Worm (Caenorhabditis elegans) whole organism, L4 larva: ENCODE data around the gene F10E7.9.
A peak's percentile ranks its signal among the peaks of the same experiment; 100 is the strongest.

Source experiments
- aha-1 ChIP-seq: fragments of 150-350 bp; peaks from one replicate; lab custom pipeline; 2014; ENCODE audit warnings: missing biosample characterization, missing genetic modification characterization
- ama-1 ChIP-seq: fragments of 150-350 bp; optimal IDR thresholded peaks from 2 replicates; lab custom pipeline; 2014; ENCODE audit warnings: inconsistent platforms, mixed read lengths
- ceh-32 ChIP-seq: sonication (generic microtip); optimal IDR thresholded peaks from 2 replicates; lab custom pipeline; 2016; ENCODE audit warnings: mild to moderate bottlenecking, missing genetic modification characterization, missing compliant biosample characterization; ENCODE audit not compliant: poor library complexity
- daf-16 ChIP-seq, 3 experiments: sonication (generic microtip); optimal IDR thresholded peaks; 2 replicates each; lab custom pipeline; 2016 to 2017; ENCODE audit warnings: missing genetic modification characterization in 3 of 3, missing genetic modification reagents in 3 of 3, mild to moderate bottlenecking in 2 of 3, missing compliant biosample characterization in 2 of 3, missing biosample characterization in 1 of 3, moderate library complexity in 1 of 3
- dmd-6 ChIP-seq: fragments of 200-800 bp; sonication (Bioruptor generic); IDR thresholded peaks from 2 replicates; pipeline ENCODE4 v1.3.6; 2022; ENCODE audit warnings: missing genetic modification reagents, missing genetic modification characterization, missing compliant biosample characterization
- dve-1 ChIP-seq: sonication (generic microtip); optimal IDR thresholded peaks from 2 replicates; lab custom pipeline; 2017; ENCODE audit warnings: antibody characterized with exemption, mild to moderate bottlenecking, missing genetic modification characterization, missing compliant biosample characterization; ENCODE audit not compliant: insufficient read depth
- hif-1 ChIP-seq, 2 experiments: sonication (generic microtip); optimal IDR thresholded peaks; 2 replicates each; lab custom pipeline; 2016 to 2017; ENCODE audit warnings: missing compliant biosample characterization in 2 of 2, missing genetic modification characterization in 2 of 2, missing genetic modification reagents in 2 of 2, missing genotype in 2 of 2, mild to moderate bottlenecking in 1 of 2
- hlh-11 ChIP-seq: fragments of 200-800 bp; sonication (Bioruptor generic); optimal IDR thresholded peaks from 2 replicates; lab custom pipeline; 2018; ENCODE audit warnings: mild to moderate bottlenecking, missing genetic modification characterization, missing compliant biosample characterization
- hlh-30 ChIP-seq: sonication (generic microtip); optimal IDR thresholded peaks from 2 replicates; lab custom pipeline; 2017; ENCODE audit warnings: antibody characterized with exemption, mild to moderate bottlenecking, missing genetic modification characterization, missing compliant biosample characterization; ENCODE audit not compliant: insufficient read depth
- mxl-3 ChIP-seq: fragments of 200-800 bp; sonication (Bioruptor generic); optimal IDR thresholded peaks from 2 replicates; lab custom pipeline; 2018; ENCODE audit warnings: mild to moderate bottlenecking, missing genetic modification characterization, missing compliant biosample characterization
- nhr-25 ChIP-seq: sonication (generic microtip); optimal IDR thresholded peaks from 2 replicates; lab custom pipeline; 2017; ENCODE audit warnings: missing genetic modification characterization, mild to moderate bottlenecking, missing compliant biosample characterization, antibody characterized with exemption, moderate library complexity, borderline replicate concordance; ENCODE audit not compliant: insufficient read depth
- nhr-28 ChIP-seq: fragments of 150-350 bp; optimal IDR thresholded peaks from 2 replicates; lab custom pipeline; 2014; ENCODE audit warnings: missing biosample characterization, missing genetic modification characterization
- saeg-2 ChIP-seq: fragments of 200-800 bp; sonication (Bioruptor generic); IDR thresholded peaks from 2 replicates; pipeline ENCODE4 v1.3.6; 2022; ENCODE audit warnings: missing genetic modification reagents, missing genetic modification characterization, missing compliant biosample characterization

Gene F10E7.9

ce11 chrII:7057860-7058259, 52.0 kb downstream of the F10E7.9 start, which contains the start of gene cth-2:
TSS of gene cth-2 (minus strand) at chrII:7057960.
- TF ChIP-seq mxl-3 (GFP tag; lab: Kevin White, UChicago) (peak; percentile 17), dmd-6 (GFP tag; lab: Robert Waterston, UW) (0 out of 2 replicates have a peak, but pooled peaks have one; percentile 6), hlh-30 (tag; lab: Kevin White, UChicago) (no peak), ama-1 (lab: Kevin White, UChicago) (peak; percentile 19), ceh-32 (tag; lab: Kevin White, UChicago) (no peak), daf-16 (GFP tag; optimal IDR thresholded peaks at IDR 0.05; lab: Kevin White, UChicago) (no peak), daf-16 (tag; optimal IDR thresholded peaks at IDR 0.05; lab: Kevin White, UChicago) (peak; percentile 37), aha-1 (peak; percentile 3), hif-1 (tag; optimal IDR thresholded peaks at IDR 0.05; lab: Kevin White, UChicago) (no peak), dve-1 (tag; lab: Kevin White, UChicago) (peak; percentile 32), nhr-25 (tag; lab: Kevin White, UChicago) (peak; percentile 24), saeg-2 (GFP tag; lab: Robert Waterston, UW) (no peak), nhr-28 (tag; lab: Kevin White, UChicago) (peak; percentile 2), hlh-11 (tag; lab: Kevin White, UChicago) (no peak)
